Worm (Caenorhabditis elegans): Measurements from ENCODE around the gene W06G6.2.

W06G6.2 gene

DNA sequence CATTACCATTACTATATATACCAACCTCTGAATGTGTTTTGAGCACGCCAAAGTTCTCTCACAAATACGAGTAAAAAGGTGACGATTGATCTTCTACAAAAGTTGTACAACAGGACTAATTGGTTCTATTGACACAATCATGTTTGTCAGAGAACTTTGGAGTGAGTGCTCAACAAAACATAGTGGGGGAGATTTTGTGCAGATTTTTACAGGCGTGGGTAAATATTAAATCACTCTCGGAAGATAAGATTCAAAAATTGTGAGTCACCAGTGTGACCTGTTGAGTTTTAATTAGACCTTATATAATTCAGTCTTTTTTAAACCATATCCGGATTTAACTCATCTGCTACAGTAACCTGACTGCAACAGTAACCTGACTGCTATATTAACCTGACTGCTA lies 43.1 kb downstream of the W06G6.2 start, which contains the start of gene F14F8.8:
TSS of gene F14F8.8 (minus strand) at position 101 of the 400 bp plus-strand sequence.
- TF ChIP-seq ztf-4 (tag; optimal IDR thresholded peaks at IDR 0.05) (no peak), fkh-8 (tag; optimal IDR thresholded peaks at IDR 0.05) (no peak), unc-62 (GFP tag; optimal IDR thresholded peaks at IDR 0.05) (no peak), lin-39 (tag; optimal IDR thresholded peaks at IDR 0.05) (no peak), zip-4 (GFP tag; optimal IDR thresholded peaks at IDR 0.05) (no peak), nhr-85 (tag) (no peak), snpc-4 (tag; optimal IDR thresholded peaks at IDR 0.05) (no peak), xbp-1 (tag; optimal IDR thresholded peaks at IDR 0.05) (no peak), rnt-1 (tag; optimal IDR thresholded peaks at IDR 0.05) (no peak), fkh-4 (tag; optimal IDR thresholded peaks at IDR 0.05; ENCODE audit: borderline replicate concordance) (no peak), lir-3 (tag; optimal IDR thresholded peaks at IDR 0.05; ENCODE audit: poor library complexity) (no peak), nhr-11 (tag; optimal IDR thresholded peaks at IDR 0.05) (no peak), ceh-82 (tag; optimal IDR thresholded peaks at IDR 0.05) (no peak), aly-2 (tag; optimal IDR thresholded peaks at IDR 0.05) (no peak), ets-5 (GFP tag; IDR thresholded peaks at IDR 0.05) (no peak), nhr-76 (tag; optimal IDR thresholded peaks at IDR 0.05) (no peak), ama-1 (optimal IDR thresholded peaks at IDR 0.05) (no peak), nhr-71 (tag; optimal IDR thresholded peaks at IDR 0.05) (no peak), vab-15 (tag; optimal IDR thresholded peaks at IDR 0.05) (no peak), aha-1 (tag; optimal IDR thresholded peaks at IDR 0.05) (no peak)

ce11 chrV:16674399-16674798 lies 45.3 kb downstream of the W06G6.2 start:
- no peak for TF ChIP-seq ceh-63 (GFP tag; optimal IDR thresholded peaks at IDR 0.05)
- TF ChIP-seq ama-1 (optimal IDR thresholded peaks at IDR 0.05) = no peak
- no peak for TF ChIP-seq jun-1 (tag; optimal IDR thresholded peaks at IDR 0.05)

ce11 chrV:16675553-16675952 lies 46.5 kb downstream of the W06G6.2 start, which contains the start of gene srz-1:
Gene srz-1 (plus strand): TSS chrV:16675853.
- no peak for TF ChIP-seq unc-130 (tag; optimal IDR thresholded peaks at IDR 0.05)
- no peak for TF ChIP-seq xbp-1 (tag; optimal IDR thresholded peaks at IDR 0.05)
- no peak for TF ChIP-seq aly-2 (tag; optimal IDR thresholded peaks at IDR 0.05)
- TF ChIP-seq lin-15B (tag; optimal IDR thresholded peaks at IDR 0.05) = no peak
- no peak for TF ChIP-seq sptf-1 (tag; optimal IDR thresholded peaks at IDR 0.05)
- no peak for TF ChIP-seq dsc-1 (tag; optimal IDR thresholded peaks at IDR 0.05)
- TF ChIP-seq lin-35 (GFP tag; optimal IDR thresholded peaks at IDR 0.05) = no peak
- no peak for TF ChIP-seq nhr-20 (tag; optimal IDR thresholded peaks at IDR 0.05)
- TF ChIP-seq ztf-11 (tag; optimal IDR thresholded peaks at IDR 0.05) = no peak
- TF ChIP-seq C04F5.9 (tag; optimal IDR thresholded peaks at IDR 0.05) = no peak
- TF ChIP-seq hlh-17 (GFP tag; optimal IDR thresholded peaks at IDR 0.05; ENCODE audit: borderline replicate concordance) = no peak

DNA sequence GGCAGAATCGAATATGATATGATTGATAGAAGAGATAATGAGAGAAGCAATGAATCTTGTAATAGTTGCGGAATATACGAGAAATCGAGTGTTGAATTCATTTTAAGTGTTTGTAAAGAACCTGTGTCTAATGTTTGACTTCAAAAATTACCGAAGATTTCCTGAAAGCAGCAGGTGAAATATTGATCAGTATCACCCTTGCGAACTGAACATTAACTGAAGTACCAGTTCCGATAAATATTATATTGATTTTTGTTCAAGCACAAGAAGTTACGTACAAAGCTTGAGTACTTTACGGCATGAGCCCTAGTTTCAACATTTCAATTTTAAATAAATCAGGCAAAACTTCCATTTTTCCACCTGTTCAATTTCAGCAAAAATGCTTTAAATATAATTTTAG lies 50.1 kb downstream of the W06G6.2 start, which contains the start of gene srz-103:
TSS of gene srz-103 (minus strand) at position 101 of the 400 bp plus-strand sequence.
- TF ChIP-seq fkh-8 (tag; optimal IDR thresholded peaks at IDR 0.05) (no peak), pag-3 (tag; optimal IDR thresholded peaks at IDR 0.05; ENCODE audit: borderline replicate concordance, insufficient read depth) (no peak), egl-27 (tag; optimal IDR thresholded peaks at IDR 0.05) (no peak), lsy-2 (tag; optimal IDR thresholded peaks at IDR 0.05) (no peak), nhr-28 (tag; optimal IDR thresholded peaks at IDR 0.05) (no peak), nhr-237 (tag; optimal IDR thresholded peaks at IDR 0.05) (no peak), irx-1 (tag; optimal IDR thresholded peaks at IDR 0.05) (no peak), F16B12.6 (tag; optimal IDR thresholded peaks at IDR 0.05) (no peak), fkh-10 (GFP tag; optimal IDR thresholded peaks at IDR 0.05) (no peak), nhr-71 (tag; optimal IDR thresholded peaks at IDR 0.05) (no peak), efl-3 (GFP tag; optimal IDR thresholded peaks at IDR 0.05) (no peak), sup-37 (GFP tag; optimal IDR thresholded peaks at IDR 0.05) (no peak), lin-14 (GFP tag; optimal IDR thresholded peaks at IDR 0.05) (no peak), lin-15B (tag; optimal IDR thresholded peaks at IDR 0.05) (no peak), ceh-63 (GFP tag; optimal IDR thresholded peaks at IDR 0.05) (no peak), nhr-12 (tag; optimal IDR thresholded peaks at IDR 0.05) (no peak), pqm-1 (tag; optimal IDR thresholded peaks at IDR 0.05) (no peak)

All from whole organism, L1 larva.